Worm (Caenorhabditis elegans): ENCODE measurements around the gene dmsr-6.

dmsr-6 gene

DNA sequence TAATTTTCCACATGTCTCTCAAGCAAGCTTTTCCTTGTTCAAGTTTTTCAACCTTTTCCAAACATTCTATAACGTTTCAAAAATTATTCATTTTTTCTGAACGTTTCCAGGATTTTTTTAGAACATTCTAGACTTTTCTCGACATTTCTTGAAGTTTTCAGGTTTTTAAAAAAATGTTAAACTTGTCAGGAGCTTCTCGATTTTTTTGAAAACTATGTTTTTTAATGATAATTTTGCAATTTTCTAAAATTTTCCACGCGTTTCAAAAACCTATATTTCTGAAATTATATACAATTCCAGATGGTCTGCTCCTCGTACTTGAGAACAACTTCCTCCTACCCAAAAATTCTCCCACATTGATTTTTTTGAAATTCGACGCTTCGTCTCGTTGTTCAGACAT lies at the start of gene dmsr-6:
TSS of gene dmsr-6 (plus strand) at position 301 of the 400 bp plus-strand sequence.
- TF ChIP-seq cog-1 (tag; optimal IDR thresholded peaks at IDR 0.05): no peak
- no peak for TF ChIP-seq ztf-29 (GFP tag; IDR thresholded peaks at IDR 0.05)
- TF ChIP-seq med-1 (GFP tag; optimal IDR thresholded peaks at IDR 0.05; ENCODE audit: insufficient read depth): no peak
- no peak for TF ChIP-seq ztf-23 (GFP tag; IDR thresholded peaks at IDR 0.05)
- TF ChIP-seq ref-1 (GFP tag; conservative IDR thresholded peaks at IDR 0.05): no peak
- no peak for TF ChIP-seq tab-1 (GFP tag; IDR thresholded peaks at IDR 0.05)
- no peak for TF ChIP-seq T22C8.4 (GFP tag; IDR thresholded peaks at IDR 0.05)
- no peak for TF ChIP-seq klf-2 (GFP tag; conservative IDR thresholded peaks at IDR 0.05)
- no peak for TF ChIP-seq flt-1 (GFP tag; IDR thresholded peaks at IDR 0.05)

DNA sequence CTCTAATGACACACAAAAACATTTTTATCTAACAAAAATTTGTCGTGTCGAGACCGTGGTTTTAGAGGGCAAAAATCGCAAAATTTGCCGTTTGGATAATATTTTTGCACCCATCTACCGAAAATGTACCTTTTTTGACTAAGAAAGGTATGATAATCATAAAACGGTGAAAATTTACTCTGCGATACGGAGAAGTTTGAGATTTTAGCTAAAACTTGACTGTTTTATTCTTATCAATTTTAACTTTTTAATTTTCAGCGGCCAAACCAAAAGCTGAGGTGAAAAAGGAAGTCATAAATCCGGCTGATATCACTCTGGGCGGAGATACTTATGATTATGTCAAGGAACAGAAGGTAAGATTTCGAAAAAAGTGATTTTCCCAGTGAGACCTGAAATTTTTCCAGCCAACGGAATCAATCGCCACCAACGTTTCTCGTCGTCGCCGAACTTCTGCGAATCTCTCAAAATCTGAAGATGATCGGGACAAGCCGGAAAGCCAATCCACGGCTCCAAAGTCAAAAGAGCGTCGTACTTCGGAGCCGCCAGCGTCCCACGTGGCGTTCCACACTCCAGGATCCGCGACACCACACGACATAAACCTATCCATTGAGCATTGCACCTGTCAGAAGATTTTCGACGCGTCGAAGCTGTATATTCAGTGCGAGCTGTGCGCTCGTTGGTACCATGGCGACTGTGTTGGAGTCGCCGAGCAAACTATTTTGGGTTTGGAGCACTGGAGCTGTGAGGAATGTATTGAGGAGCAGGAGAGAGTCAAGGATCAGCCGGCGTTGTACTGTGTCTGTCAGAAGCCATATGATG lies 49.1 kb upstream of the dmsr-6 start:
- TF ChIP-seq ztf-23 (GFP tag; IDR thresholded peaks at IDR 0.05) (no peak), ztf-29 (GFP tag; IDR thresholded peaks at IDR 0.05) (no peak), med-1 (GFP tag; optimal IDR thresholded peaks at IDR 0.05; ENCODE audit: insufficient read depth) (no peak), ref-1 (GFP tag; conservative IDR thresholded peaks at IDR 0.05) (no peak), klf-2 (GFP tag; conservative IDR thresholded peaks at IDR 0.05) (no peak)

DNA sequence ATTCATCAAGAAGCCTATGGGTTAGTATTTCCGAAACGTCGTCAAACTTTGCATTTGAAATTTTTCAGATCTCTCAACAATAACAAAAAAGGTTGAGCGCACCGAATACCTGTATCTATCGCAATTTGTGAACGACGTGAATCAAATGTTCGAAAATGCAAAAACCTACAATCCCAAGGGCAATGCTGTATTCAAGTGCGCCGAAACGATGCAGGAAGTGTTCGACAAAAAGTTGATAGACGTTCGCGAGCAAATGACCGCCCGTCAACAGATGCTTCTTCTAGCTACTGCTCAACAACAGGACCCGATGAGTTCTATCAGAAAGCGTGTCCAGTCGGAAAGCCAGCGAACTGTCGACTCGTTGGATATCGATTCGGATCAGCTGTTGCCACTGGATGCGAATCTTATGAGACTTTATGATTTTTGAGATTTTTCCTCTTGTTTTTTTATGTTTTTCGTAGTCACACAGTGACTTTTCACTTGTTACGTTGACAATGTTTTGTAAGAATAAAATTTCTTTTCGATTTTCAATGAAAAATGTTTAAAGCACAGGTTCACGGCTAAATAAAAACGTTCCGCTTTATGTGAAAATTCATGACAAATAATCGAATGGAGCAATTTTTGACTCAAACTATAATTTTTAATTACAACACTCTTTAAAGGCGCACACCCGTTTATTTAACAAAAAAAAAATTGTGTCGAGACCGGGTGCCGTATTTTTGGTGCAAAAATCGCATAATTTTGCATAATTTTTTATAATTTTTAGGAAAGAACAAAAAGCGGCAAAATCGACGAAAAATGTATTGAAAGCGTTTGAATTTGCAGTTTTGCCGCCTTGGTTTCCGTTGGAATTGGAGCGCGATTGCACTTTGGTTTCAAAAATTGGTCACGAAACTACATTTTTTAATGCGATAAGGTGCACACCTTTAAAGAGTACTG lies 47.8 kb upstream of the dmsr-6 start:
- no peak for TF ChIP-seq med-1 (GFP tag; optimal IDR thresholded peaks at IDR 0.05; ENCODE audit: insufficient read depth)
- no peak for TF ChIP-seq T22C8.4 (GFP tag; IDR thresholded peaks at IDR 0.05)
- no peak for TF ChIP-seq cog-1 (tag; optimal IDR thresholded peaks at IDR 0.05)
- TF ChIP-seq ref-1 (GFP tag; conservative IDR thresholded peaks at IDR 0.05): no peak
- peak; percentile 78 for TF ChIP-seq flt-1 (GFP tag; IDR thresholded peaks at IDR 0.05)

DNA sequence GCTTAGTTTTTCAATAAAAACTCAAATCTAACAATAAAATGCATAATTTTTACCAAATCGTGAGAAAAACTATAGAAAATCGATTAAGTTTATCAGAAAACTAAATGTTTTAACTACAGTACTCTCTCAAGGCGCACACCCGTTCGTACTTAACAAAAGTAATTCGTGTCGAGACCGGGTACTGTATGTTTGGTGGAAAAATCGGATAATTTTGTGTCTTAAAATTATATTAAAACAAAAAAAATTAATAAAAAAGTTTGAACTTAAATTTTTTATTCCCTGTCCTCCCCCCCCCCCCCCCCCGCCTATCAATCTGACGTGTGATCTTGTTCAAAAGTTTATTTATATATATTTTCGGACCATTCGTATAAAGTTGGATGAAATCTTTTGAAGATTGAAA lies 47.1 kb upstream of the dmsr-6 start, which contains the start of gene F26H11.4:
TSS of gene F26H11.4 (plus strand) at position 301 of the 400 bp plus-strand sequence.
- TF ChIP-seq flt-1 (GFP tag; IDR thresholded peaks at IDR 0.05): no peak
- TF ChIP-seq ztf-29 (GFP tag; IDR thresholded peaks at IDR 0.05): no peak
- no peak for TF ChIP-seq T22C8.4 (GFP tag; IDR thresholded peaks at IDR 0.05)
- no peak for TF ChIP-seq cog-1 (tag; optimal IDR thresholded peaks at IDR 0.05)
- TF ChIP-seq tab-1 (GFP tag; IDR thresholded peaks at IDR 0.05): no peak
- TF ChIP-seq ztf-23 (GFP tag; IDR thresholded peaks at IDR 0.05): no peak
- no peak for TF ChIP-seq ref-1 (GFP tag; conservative IDR thresholded peaks at IDR 0.05)
- TF ChIP-seq med-1 (GFP tag; optimal IDR thresholded peaks at IDR 0.05; ENCODE audit: insufficient read depth): no peak
- TF ChIP-seq klf-2 (GFP tag; conservative IDR thresholded peaks at IDR 0.05): no peak

DNA sequence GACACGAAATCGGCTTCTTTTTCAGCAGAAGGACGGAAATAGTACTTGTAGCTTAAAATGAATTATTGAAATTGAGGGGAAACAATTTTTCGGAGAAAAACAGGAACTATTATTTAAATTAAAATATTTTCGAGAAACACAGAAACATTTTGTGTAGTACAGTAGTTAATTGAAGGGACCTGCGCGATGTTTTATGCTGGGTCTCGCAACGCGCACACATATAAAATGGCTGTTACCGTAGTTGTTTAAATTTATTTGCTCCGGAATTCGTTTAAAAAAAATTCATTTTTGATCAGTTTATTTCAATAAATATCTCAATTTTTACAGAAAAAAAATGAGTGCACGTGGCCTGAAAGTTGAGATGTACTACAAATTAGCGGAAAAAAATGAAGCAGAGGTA lies 44.7 kb upstream of the dmsr-6 start, which contains the start of gene dsb-2:
TSS of gene dsb-2 (plus strand) at position 328 of the 400 bp plus-strand sequence.
- no peak for TF ChIP-seq cog-1 (tag; optimal IDR thresholded peaks at IDR 0.05)
- no peak for TF ChIP-seq med-1 (GFP tag; optimal IDR thresholded peaks at IDR 0.05; ENCODE audit: insufficient read depth)
- TF ChIP-seq T22C8.4 (GFP tag; IDR thresholded peaks at IDR 0.05): no peak
- no peak for TF ChIP-seq ref-1 (GFP tag; conservative IDR thresholded peaks at IDR 0.05)
- no peak for TF ChIP-seq klf-2 (GFP tag; conservative IDR thresholded peaks at IDR 0.05)
- no peak for TF ChIP-seq flt-1 (GFP tag; IDR thresholded peaks at IDR 0.05)
- TF ChIP-seq ztf-23 (GFP tag; IDR thresholded peaks at IDR 0.05): no peak
- TF ChIP-seq tab-1 (GFP tag; IDR thresholded peaks at IDR 0.05): no peak

DNA sequence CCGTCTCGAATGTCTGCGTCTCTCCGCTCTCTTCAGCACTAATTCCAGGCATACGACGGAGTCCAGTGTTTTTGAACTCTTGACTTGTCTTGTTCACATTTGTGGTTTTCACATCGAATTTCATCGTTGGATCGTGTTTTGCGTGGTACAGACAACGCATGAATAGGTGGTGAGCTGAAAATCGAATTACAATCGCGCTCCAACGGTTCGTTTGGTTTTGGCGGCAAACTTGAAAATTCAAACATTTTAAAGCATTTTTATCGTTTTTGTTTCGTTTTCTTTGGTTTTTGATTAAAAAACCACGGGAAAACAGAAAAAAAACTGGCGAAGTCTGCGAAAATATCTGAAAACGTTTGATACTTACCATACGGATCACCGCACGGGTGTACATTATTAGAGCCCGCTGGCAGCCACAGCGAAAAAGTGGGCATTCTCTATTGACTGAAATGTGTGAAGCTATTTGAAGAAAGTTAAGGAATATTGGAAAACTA lies 42.4 kb upstream of the dmsr-6 start, which contains the start of gene exl-1:
TSS of gene exl-1 (minus strand) at position 441 of the 491 bp plus-strand sequence.
- TF ChIP-seq cog-1 (tag; optimal IDR thresholded peaks at IDR 0.05) (no peak), ztf-23 (GFP tag; IDR thresholded peaks at IDR 0.05) (no peak), med-1 (GFP tag; optimal IDR thresholded peaks at IDR 0.05; ENCODE audit: insufficient read depth) (no peak), T22C8.4 (GFP tag; IDR thresholded peaks at IDR 0.05) (no peak), tab-1 (GFP tag; IDR thresholded peaks at IDR 0.05) (no peak), flt-1 (GFP tag; IDR thresholded peaks at IDR 0.05) (no peak), klf-2 (GFP tag; conservative IDR thresholded peaks at IDR 0.05) (no peak), ref-1 (GFP tag; conservative IDR thresholded peaks at IDR 0.05) (no peak), ztf-29 (GFP tag; IDR thresholded peaks at IDR 0.05) (no peak)

DNA sequence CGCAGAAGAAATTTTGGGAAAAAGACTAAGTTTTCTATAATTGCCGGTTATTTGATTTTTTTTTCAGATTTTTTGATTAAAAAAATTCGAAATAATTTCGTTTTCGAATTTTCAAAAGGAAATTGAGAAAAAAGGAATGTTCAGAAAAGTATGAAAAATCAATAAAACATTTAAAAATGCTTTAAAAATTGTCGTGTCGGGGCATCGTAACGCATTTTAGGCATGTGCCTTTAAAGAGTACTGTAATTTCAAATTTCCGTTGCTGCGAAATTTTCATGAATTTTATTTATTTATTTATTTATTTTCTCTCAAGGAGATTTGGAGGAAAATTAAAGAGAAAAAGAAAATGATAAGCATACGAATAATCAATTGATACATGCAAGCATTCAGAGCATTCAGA lies 41.7 kb upstream of the dmsr-6 start:
- no peak for TF ChIP-seq ztf-29 (GFP tag; IDR thresholded peaks at IDR 0.05)
- no peak for TF ChIP-seq klf-2 (GFP tag; conservative IDR thresholded peaks at IDR 0.05)

DNA sequence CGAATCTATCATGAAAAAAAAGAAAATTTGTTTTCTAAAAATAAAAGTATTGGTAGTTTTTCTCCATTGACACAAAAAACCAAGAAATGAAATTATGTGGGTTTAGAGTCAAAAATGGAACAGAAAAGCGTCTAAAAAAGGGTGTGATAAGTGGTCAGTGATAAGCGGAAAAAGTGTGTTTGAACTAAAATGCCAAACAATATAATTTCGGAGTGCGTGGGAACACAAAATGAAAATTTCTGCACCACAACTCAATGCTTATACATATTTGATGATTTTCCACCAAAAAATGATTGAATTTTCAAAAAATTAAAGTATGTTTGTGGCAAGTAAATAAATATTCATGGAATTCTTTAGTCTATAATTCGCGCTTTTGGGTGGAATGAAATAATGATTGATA lies 40.0 kb upstream of the dmsr-6 start:
- TF ChIP-seq ztf-29 (GFP tag; IDR thresholded peaks at IDR 0.05): no peak
- TF ChIP-seq cog-1 (tag; optimal IDR thresholded peaks at IDR 0.05): no peak
- TF ChIP-seq tab-1 (GFP tag; IDR thresholded peaks at IDR 0.05): no peak
- TF ChIP-seq klf-2 (GFP tag; conservative IDR thresholded peaks at IDR 0.05): no peak
- TF ChIP-seq med-1 (GFP tag; optimal IDR thresholded peaks at IDR 0.05; ENCODE audit: insufficient read depth): no peak
- TF ChIP-seq ref-1 (GFP tag; conservative IDR thresholded peaks at IDR 0.05): no peak
- TF ChIP-seq flt-1 (GFP tag; IDR thresholded peaks at IDR 0.05): no peak
- no peak for TF ChIP-seq T22C8.4 (GFP tag; IDR thresholded peaks at IDR 0.05)
- TF ChIP-seq ztf-23 (GFP tag; IDR thresholded peaks at IDR 0.05): no peak

DNA sequence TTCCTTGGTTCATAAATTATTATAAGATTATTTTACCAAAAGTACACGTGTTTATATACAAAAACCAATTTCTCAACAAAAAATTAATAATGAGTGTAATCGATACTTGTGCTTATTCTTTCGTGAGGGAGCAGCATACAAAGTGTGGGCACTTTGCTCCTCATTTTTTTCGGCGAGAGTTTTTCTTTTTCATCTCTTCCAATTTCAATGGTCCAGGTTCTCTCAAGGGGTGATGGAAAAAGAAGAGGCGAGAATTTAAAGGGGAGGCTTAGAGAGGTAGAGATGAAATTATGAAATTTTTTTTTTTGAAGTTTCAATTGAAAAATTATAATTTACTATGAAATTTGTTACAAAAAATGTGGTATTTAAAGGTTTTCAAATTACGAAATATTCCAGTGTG lies 38.4 kb upstream of the dmsr-6 start:
- TF ChIP-seq ref-1 (GFP tag; conservative IDR thresholded peaks at IDR 0.05): no peak
- no peak for TF ChIP-seq klf-2 (GFP tag; conservative IDR thresholded peaks at IDR 0.05)
- no peak for TF ChIP-seq cog-1 (tag; optimal IDR thresholded peaks at IDR 0.05)
- TF ChIP-seq flt-1 (GFP tag; IDR thresholded peaks at IDR 0.05): no peak
- no peak for TF ChIP-seq med-1 (GFP tag; optimal IDR thresholded peaks at IDR 0.05; ENCODE audit: insufficient read depth)
- TF ChIP-seq ztf-23 (GFP tag; IDR thresholded peaks at IDR 0.05): no peak
- TF ChIP-seq tab-1 (GFP tag; IDR thresholded peaks at IDR 0.05): no peak
- TF ChIP-seq ztf-29 (GFP tag; IDR thresholded peaks at IDR 0.05): no peak
- TF ChIP-seq T22C8.4 (GFP tag; IDR thresholded peaks at IDR 0.05): no peak
